Fruit fly (Drosophila melanogaster) whole organism, embryonic: ENCODE measurements around the gene CG32354.

Experiments
- ATbp ChIP-seq: fragments of 200-800 bp; sonication (Bioruptor generic); optimal IDR thresholded peaks from 2 replicates; lab custom pipeline; 2017; ENCODE audit warnings: missing biosample characterization, mild to moderate bottlenecking, missing genetic modification characterization, missing genetic modification reagents
- B-H1 ChIP-seq: fragments of 200-800 bp; sonication (Bioruptor generic); IDR thresholded peaks from 3 replicates; pipeline ENCODE4 v1.3.6; 2022; ENCODE audit warnings: missing biosample characterization, missing genetic modification characterization
- B-H2 ChIP-seq: fragments of 200-800 bp; sonication (Bioruptor generic); optimal IDR thresholded peaks from 2 replicates; lab custom pipeline; 2018; ENCODE audit warnings: missing biosample characterization, mild to moderate bottlenecking, missing genetic modification characterization
- C15 ChIP-seq: fragments of 200-800 bp; sonication (Bioruptor generic); IDR thresholded peaks from 3 replicates; pipeline ENCODE4 v1.3.6; 2022; ENCODE audit warnings: missing biosample characterization, missing genetic modification characterization
- CG10274 ChIP-seq: fragments of 200-800 bp; sonication (Bioruptor generic); optimal IDR thresholded peaks from 3 replicates; lab custom pipeline; 2017; ENCODE audit warnings: missing biosample characterization, mild to moderate bottlenecking, missing genetic modification characterization
- CG12744 ChIP-seq: fragments of 200-800 bp; sonication (Bioruptor generic); optimal IDR thresholded peaks from 2 replicates; lab custom pipeline; 2016; ENCODE audit warnings: missing biosample characterization, missing genetic modification characterization
- CG15269 ChIP-seq: fragments of 200-800 bp; sonication (Bioruptor generic); optimal IDR thresholded peaks from 2 replicates; lab custom pipeline; 2018; ENCODE audit warnings: missing biosample characterization, mild to moderate bottlenecking, missing genetic modification characterization, moderate library complexity
- CG15514 ChIP-seq: fragments of 200-800 bp; sonication (Bioruptor generic); optimal IDR thresholded peaks from 3 replicates; lab custom pipeline; 2017; ENCODE audit warnings: missing biosample characterization, missing genetic modification characterization, mild to moderate bottlenecking, moderate library complexity, missing genetic modification reagents
- CG1603 ChIP-seq: fragments of 200-800 bp; sonication (Bioruptor generic); optimal IDR thresholded peaks from 2 replicates; lab custom pipeline; 2019; ENCODE audit warnings: missing biosample characterization, mild to moderate bottlenecking, missing genetic modification characterization, moderate library complexity
- CG16779 ChIP-seq: fragments of 200-800 bp; sonication (Bioruptor generic); IDR thresholded peaks from 2 replicates; pipeline ENCODE4 v1.3.6; 2022; ENCODE audit warnings: missing biosample characterization, missing genetic modification characterization
- CG16813 ChIP-seq: fragments of 200-800 bp; sonication (Bioruptor generic); IDR thresholded peaks from 3 replicates; pipeline ENCODE4 v1.3.6; 2022; ENCODE audit warnings: missing biosample characterization, missing genetic modification characterization; ENCODE audit not compliant: partially characterized antibody
- CG17186 ChIP-seq: fragments of 200-800 bp; sonication (Bioruptor generic); optimal IDR thresholded peaks from 3 replicates; lab custom pipeline; 2017; ENCODE audit warnings: missing biosample characterization, missing genetic modification reagents, missing genetic modification characterization
- CG17359 ChIP-seq: fragments of 200-800 bp; sonication (Bioruptor generic); optimal IDR thresholded peaks from 3 replicates; lab custom pipeline; 2018; ENCODE audit warnings: missing biosample characterization, mild to moderate bottlenecking, missing genetic modification characterization, moderate library complexity
- CG17612 ChIP-seq: fragments of 200-800 bp; sonication (Bioruptor generic); IDR thresholded peaks from 2 replicates; pipeline ENCODE4 v1.3.6; 2022; ENCODE audit warnings: missing biosample characterization, missing genetic modification characterization
- CG30020 ChIP-seq: fragments of 200-800 bp; optimal IDR thresholded peaks from 2 replicates; lab custom pipeline; 2019; ENCODE audit warnings: missing biosample characterization, mild to moderate bottlenecking, missing genetic modification characterization, moderate library complexity
- CG34422 ChIP-seq: fragments of 200-800 bp; sonication (Bioruptor generic); IDR thresholded peaks from 3 replicates; pipeline ENCODE4 v1.3.6; 2022; ENCODE audit warnings: missing biosample characterization, missing genetic modification characterization
- CG42726 ChIP-seq: fragments of 200-800 bp; sonication (Bioruptor generic); IDR thresholded peaks from 2 replicates; pipeline ENCODE4 v1.3.6; 2022; ENCODE audit warnings: missing biosample characterization, missing genetic modification characterization; ENCODE audit not compliant: partially characterized antibody
- CG4820 ChIP-seq: fragments of 200-800 bp; sonication (Bioruptor generic); optimal IDR thresholded peaks from 3 replicates; lab custom pipeline; 2016; ENCODE audit warnings: missing biosample characterization, missing genetic modification characterization
- CG6254 ChIP-seq: fragments of 200-800 bp; sonication (Bioruptor generic); optimal IDR thresholded peaks from 3 replicates; lab custom pipeline; 2017; ENCODE audit warnings: mild to moderate bottlenecking, missing biosample characterization, missing genetic modification reagents, missing genetic modification characterization
- CG6272 ChIP-seq: fragments of 200-800 bp; sonication (Bioruptor generic); IDR thresholded peaks from 2 replicates; pipeline ENCODE4 v1.3.6; 2022; ENCODE audit warnings: missing biosample characterization, missing genetic modification characterization
- CG7786 ChIP-seq: fragments of 200-800 bp; sonication (Bioruptor generic); optimal IDR thresholded peaks from 2 replicates; lab custom pipeline; 2016; ENCODE audit warnings: missing biosample characterization, missing genetic modification characterization
- CG9215 ChIP-seq: fragments of 200-800 bp; sonication (Bioruptor generic); IDR thresholded peaks from 2 replicates; pipeline ENCODE4 v1.3.6; 2022; ENCODE audit warnings: missing biosample characterization, missing genetic modification characterization
- Doc3 ChIP-seq: fragments of 200-800 bp; sonication (Bioruptor generic); IDR thresholded peaks from 3 replicates; pipeline ENCODE4 v1.3.6; 2022; ENCODE audit warnings: missing biosample characterization, missing genetic modification characterization; ENCODE audit not compliant: partially characterized antibody
- Dp ChIP-seq: fragments of 200-800 bp; sonication (Bioruptor generic); optimal IDR thresholded peaks from 2 replicates; lab custom pipeline; 2018; ENCODE audit warnings: missing biosample characterization, mild to moderate bottlenecking, missing genetic modification characterization, moderate library complexity
- Drgx ChIP-seq: fragments of 200-800 bp; sonication (Bioruptor generic); IDR thresholded peaks from 2 replicates; pipeline ENCODE4 v1.3.6; 2022; ENCODE audit warnings: missing biosample characterization, missing genetic modification characterization
- E2f2 ChIP-seq: fragments of 200-800 bp; sonication (Bioruptor generic); IDR thresholded peaks from 2 replicates; pipeline ENCODE4 v1.3.6; 2022; ENCODE audit warnings: missing biosample characterization, missing genetic modification characterization
- Hr3 ChIP-seq: fragments of 200-800 bp; sonication (Bioruptor generic); optimal IDR thresholded peaks from 3 replicates; lab custom pipeline; 2016; ENCODE audit warnings: missing biosample characterization, missing genetic modification characterization
- Hsf ChIP-seq: fragments of 200-800 bp; sonication (Bioruptor generic); optimal IDR thresholded peaks from 3 replicates; lab custom pipeline; 2016; ENCODE audit warnings: missing biosample characterization, missing genetic modification characterization
- NfI ChIP-seq: fragments of 200-800 bp; sonication (Bioruptor generic); optimal IDR thresholded peaks from 3 replicates; lab custom pipeline; 2018; ENCODE audit warnings: missing biosample characterization, mild to moderate bottlenecking, missing genetic modification characterization, moderate library complexity
- Poxn ChIP-seq: fragments of 200-800 bp; sonication (Bioruptor generic); IDR thresholded peaks from 2 replicates; pipeline ENCODE4 v1.3.6; 2022; ENCODE audit warnings: missing biosample characterization, missing genetic modification characterization
- Sin3A ChIP-seq: fragments of >200 bp; optimal IDR thresholded peaks from 2 replicates; lab custom pipeline; 2018
- Taf1 ChIP-seq: fragments of 200-800 bp; sonication (Bioruptor generic); IDR thresholded peaks from 2 replicates; pipeline ENCODE4 v1.3.6; 2022; ENCODE audit warnings: missing biosample characterization, missing genetic modification characterization
- croc ChIP-seq: fragments of 200-800 bp; sonication (Bioruptor generic); conservative IDR thresholded peaks from 3 replicates; pipeline ENCODE4 v1.3.6; 2022; ENCODE audit warnings: missing biosample characterization, missing genetic modification characterization
- crol ChIP-seq: fragments of 200-800 bp; sonication (Bioruptor generic); IDR thresholded peaks from 2 replicates; pipeline ENCODE4 v1.3.6; 2022; ENCODE audit warnings: missing biosample characterization, missing genetic modification characterization
- dimm ChIP-seq: fragments of 200-800 bp; sonication (Bioruptor generic); IDR thresholded peaks from 2 replicates; pipeline ENCODE4 v1.3.6; 2022; ENCODE audit warnings: missing biosample characterization, missing genetic modification characterization
- dm ChIP-seq: fragments of 200-800 bp; sonication (Bioruptor generic); optimal IDR thresholded peaks from 3 replicates; lab custom pipeline; 2016; ENCODE audit warnings: missing biosample characterization, missing genetic modification characterization
- dpn ChIP-seq, 2 experiments: fragments of 200-800 bp; sonication (Bioruptor generic); optimal IDR thresholded peaks; 3 replicates each; lab custom pipeline; 2016; ENCODE audit warnings: missing biosample characterization in 2 of 2, missing genetic modification characterization in 2 of 2
- ewg ChIP-seq: fragments of 200-800 bp; sonication (Bioruptor generic); optimal IDR thresholded peaks from 3 replicates; lab custom pipeline; 2017; ENCODE audit warnings: mild to moderate bottlenecking, missing biosample characterization, missing genetic modification reagents, missing genetic modification characterization
- exex ChIP-seq: fragments of 200-800 bp; sonication (Bioruptor generic); optimal IDR thresholded peaks from 4 replicates; lab custom pipeline; 2018; ENCODE audit warnings: missing biosample characterization, mild to moderate bottlenecking, missing genetic modification characterization, moderate library complexity
- inv ChIP-seq: fragments of 200-800 bp; sonication (Bioruptor generic); IDR thresholded peaks from 2 replicates; pipeline ENCODE4 v1.3.6; 2022; ENCODE audit warnings: missing biosample characterization, missing genetic modification characterization; ENCODE audit not compliant: partially characterized antibody
- knrl ChIP-seq: fragments of 200-800 bp; sonication (Bioruptor generic); IDR thresholded peaks from 3 replicates; pipeline ENCODE4 v1.3.6; 2022; ENCODE audit warnings: missing biosample characterization, missing genetic modification characterization; ENCODE audit not compliant: partially characterized antibody
- maf-S ChIP-seq: fragments of 200-800 bp; sonication (Bioruptor generic); optimal IDR thresholded peaks from 2 replicates; lab custom pipeline; 2016; ENCODE audit warnings: missing biosample characterization, missing genetic modification characterization
- mirr ChIP-seq: fragments of 200-800 bp; sonication (Bioruptor generic); optimal IDR thresholded peaks from 3 replicates; lab custom pipeline; 2018; ENCODE audit warnings: missing biosample characterization, mild to moderate bottlenecking, missing genetic modification characterization
- pan ChIP-seq, 4 experiments: fragments of >200 bp in 3 of 4; fragments of 200-800 bp in 1 of 4; sonication (Bioruptor generic) in 1 of 4; optimal IDR thresholded peaks in 3 of 4; IDR thresholded peaks in 1 of 4; 2 replicates each; pipeline versions ENCODE4 v1.3.6 to Lab custom; 2017 to 2022; ENCODE audit warnings: missing biosample characterization in 2 of 4, missing genetic modification characterization in 2 of 4, mixed read lengths in 1 of 4
- rib ChIP-seq: fragments of 200-800 bp; sonication (Bioruptor generic); IDR thresholded peaks from 2 replicates; pipeline ENCODE4 v1.3.6; 2022; ENCODE audit warnings: missing biosample characterization, missing genetic modification characterization
- sim ChIP-seq: fragments of 200-800 bp; sonication (Bioruptor generic); IDR thresholded peaks from 2 replicates; pipeline ENCODE4 v1.3.6; 2022; ENCODE audit warnings: missing biosample characterization, missing genetic modification characterization
- slbo ChIP-seq: fragments of 200-800 bp; sonication (Bioruptor generic); IDR thresholded peaks from 2 replicates; pipeline ENCODE4 v1.3.6; 2022; ENCODE audit warnings: missing biosample characterization, missing genetic modification characterization
- vfl ChIP-seq: fragments of 200-800 bp; sonication (Bioruptor generic); optimal IDR thresholded peaks from 2 replicates; lab custom pipeline; 2016; ENCODE audit warnings: missing biosample characterization, missing genetic modification characterization
- wdn ChIP-seq: fragments of 200-800 bp; sonication (Bioruptor generic); IDR thresholded peaks from 2 replicates; pipeline ENCODE4 v1.3.6; 2022; ENCODE audit warnings: missing biosample characterization, missing genetic modification characterization
- wek ChIP-seq: fragments of 200-800 bp; sonication (Bioruptor generic); optimal IDR thresholded peaks from 3 replicates; lab custom pipeline; 2018; ENCODE audit warnings: missing biosample characterization, mild to moderate bottlenecking, missing genetic modification characterization, moderate library complexity

The CG32354 gene

dm6 chr3L:8449202-8449799 lies 27.3 kb upstream of the CG32354 start, which contains the start of gene CG6983 (continued):
- no peak for TF ChIP-seq ATbp (GFP tag; lab: Kevin White, UChicago)
- TF ChIP-seq CG34422 (GFP tag; lab: Robert Waterston, UW): peak; percentile 8; the same call in 1 of the 3 replicates
- peak; percentile 3 for TF ChIP-seq CG15514 (GFP tag; lab: Kevin White, UChicago)
- TF ChIP-seq B-H2: peak; percentile 35
- peak; percentile 69 for TF ChIP-seq CG1603 (tag; lab: Kevin White, UChicago)
- peak; percentile 91 for TF ChIP-seq wek (GFP tag; lab: Kevin White, UChicago)
- no peak for TF ChIP-seq pan (optimal IDR thresholded peaks at IDR 0.05; lab: Kevin White, UChicago)
- no peak for TF ChIP-seq pan (GFP tag; optimal IDR thresholded peaks at IDR 0.05 in 1 of 2, IDR thresholded peaks at IDR 0.05 in 1 of 2)
- TF ChIP-seq CG17612 (GFP tag; lab: Robert Waterston, UW): no peak
- peak in 1 of 2 experiments; percentile 0 for TF ChIP-seq dpn (GFP tag; optimal IDR thresholded peaks at IDR 0.05; lab: Kevin White, UChicago)
- TF ChIP-seq Doc3 (GFP tag; lab: Robert Waterston, UW): peak; percentile 61
- TF ChIP-seq CG42726 (GFP tag; lab: Robert Waterston, UW): peak; percentile 72
- no peak for TF ChIP-seq CG10274 (GFP tag; lab: Kevin White, UChicago)
- TF ChIP-seq croc (GFP tag; lab: Robert Waterston, UW): no peak
- TF ChIP-seq Hr3: no peak
- no peak for TF ChIP-seq rib
- TF ChIP-seq sim (GFP tag; lab: Robert Waterston, UW): no peak
- peak; percentile 8 for TF ChIP-seq ewg (GFP tag; lab: Kevin White, UChicago)
- no peak for TF ChIP-seq Poxn
- TF ChIP-seq CG17359 (tag; lab: Kevin White, UChicago): no peak
- TF ChIP-seq CG30020 (tag; lab: Kevin White, UChicago): no peak
- TF ChIP-seq maf-S (GFP tag; lab: Kevin White, UChicago): no peak
- TF ChIP-seq CG7786 (GFP tag; lab: Kevin White, UChicago): no peak
- TF ChIP-seq vfl (GFP tag; lab: Kevin White, UChicago): no peak
- no peak for TF ChIP-seq Sin3A (lab: Kevin White, UChicago)
- TF ChIP-seq wdn (GFP tag; lab: Robert Waterston, UW): no peak
- TF ChIP-seq CG16813 (GFP tag; lab: Robert Waterston, UW): peak; percentile 75; the same call in 2 of the 3 replicates
- peak; percentile 62; the same call in 1 of the 2 replicates for TF ChIP-seq E2f2 (GFP tag; lab: Robert Waterston, UW)
- TF ChIP-seq dm (GFP tag; lab: Kevin White, UChicago): no peak
- no peak for TF ChIP-seq CG6254 (GFP tag; lab: Kevin White, UChicago)
- TF ChIP-seq mirr (GFP tag; lab: Kevin White, UChicago): no peak
- no peak for TF ChIP-seq CG9215 (GFP tag; lab: Robert Waterston, UW)
- TF ChIP-seq Dp (GFP tag; lab: Kevin White, UChicago): peak; percentile 55
- no peak for TF ChIP-seq CG15269 (tag; lab: Kevin White, UChicago)
- no peak for TF ChIP-seq B-H1
- peak; percentile 28; the same call in 1 of the 2 replicates for TF ChIP-seq CG6272 (GFP tag; lab: Robert Waterston, UW)
- TF ChIP-seq Drgx (GFP tag; lab: Robert Waterston, UW): no peak
- no peak for TF ChIP-seq dimm (GFP tag; lab: Robert Waterston, UW)
- TF ChIP-seq NfI: peak; percentile 6
- no peak for TF ChIP-seq exex (tag; lab: Kevin White, UChicago)
- no peak for TF ChIP-seq Taf1 (GFP tag; lab: Robert Waterston, UW)
- no peak for TF ChIP-seq CG12744 (GFP tag; lab: Kevin White, UChicago)
- TF ChIP-seq CG4820 (GFP tag; lab: Kevin White, UChicago): no peak
- no peak for TF ChIP-seq CG16779 (GFP tag; lab: Robert Waterston, UW)
- peak; percentile 5; the same call in 1 of the 2 replicates for TF ChIP-seq slbo (GFP tag; lab: Robert Waterston, UW)
- TF ChIP-seq knrl: peak; percentile 76
- no peak for TF ChIP-seq C15 (GFP tag; lab: Robert Waterston, UW)
- TF ChIP-seq CG17186 (GFP tag; lab: Kevin White, UChicago): peak; percentile 60
- no peak for TF ChIP-seq crol (GFP tag; lab: Robert Waterston, UW)
- no peak for TF ChIP-seq Hsf (GFP tag; lab: Kevin White, UChicago)
- TF ChIP-seq inv: peak; percentile 76
